Fruit fly (Drosophila melanogaster): Measurements from ENCODE around the gene Hmgcl.

The Hmgcl gene

DNA sequence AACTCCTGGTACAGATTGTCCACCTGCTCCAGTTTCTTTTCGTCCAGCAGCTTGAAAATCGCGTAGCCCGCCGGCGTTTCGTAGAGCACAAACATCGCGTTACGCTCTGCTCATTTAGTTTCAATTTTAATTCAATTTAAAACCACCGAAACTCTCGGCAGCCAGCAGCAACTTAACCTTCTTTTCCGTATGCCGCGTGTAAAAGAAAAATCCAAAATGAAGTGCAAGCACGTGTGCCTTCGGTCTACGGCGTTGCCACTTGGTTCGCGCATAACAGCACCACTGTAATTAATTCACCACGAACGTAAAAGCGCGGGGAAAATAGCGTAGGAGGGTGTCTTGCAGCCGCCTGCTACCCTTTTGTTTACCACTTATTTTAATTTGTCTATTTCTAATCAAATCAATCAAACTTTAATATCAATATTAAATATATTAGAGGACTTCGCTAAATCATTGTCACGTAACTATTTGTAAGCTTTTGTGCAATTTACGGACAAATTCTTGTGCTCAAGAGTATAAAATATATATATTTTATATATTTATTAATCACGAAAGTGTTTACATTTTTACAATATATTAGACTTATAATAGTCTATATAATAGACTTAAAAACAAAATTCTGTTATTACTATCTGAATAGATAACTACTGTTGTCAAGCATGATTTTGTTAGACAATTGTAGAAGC is 41.5 kb upstream of the Hmgcl start, which contains the start of gene nop5 (continued):
- TF ChIP-seq org-1 (GFP tag; optimal IDR thresholded peaks at IDR 0.05) (peak; percentile 34), CG4282 (GFP tag; optimal IDR thresholded peaks at IDR 0.05) (no peak), CG4854 (GFP tag; optimal IDR thresholded peaks at IDR 0.05) (no peak), Usf (GFP tag; optimal IDR thresholded peaks at IDR 0.05) (peak; percentile 59), Hr51 (GFP tag; optimal IDR thresholded peaks at IDR 0.05) (no peak), CG16779 (GFP tag; IDR thresholded peaks at IDR 0.05) (no peak), CG2875 (GFP tag; optimal IDR thresholded peaks at IDR 0.05) (peak; percentile 39), slbo (GFP tag; IDR thresholded peaks at IDR 0.05) (no peak; the same call in 1 of the 2 replicates), CG11247 (GFP tag; IDR thresholded peaks at IDR 0.05) (no peak), otp (GFP tag; IDR thresholded peaks at IDR 0.05) (no peak), CG1529 (GFP tag; optimal IDR thresholded peaks at IDR 0.05) (peak; percentile 38), CG33557 (GFP tag; optimal IDR thresholded peaks at IDR 0.05) (peak; percentile 74), stc (GFP tag; IDR thresholded peaks at IDR 0.05) (no peak), wek (GFP tag; optimal IDR thresholded peaks at IDR 0.05) (no peak), CG6854 (GFP tag; optimal IDR thresholded peaks at IDR 0.05) (peak; percentile 70), grau (tag; optimal IDR thresholded peaks at IDR 0.05) (peak; percentile 80), cato (GFP tag; optimal IDR thresholded peaks at IDR 0.05; ENCODE audit: borderline replicate concordance) (no peak), zen2 (GFP tag; IDR thresholded peaks at IDR 0.05; ENCODE audit: partially characterized antibody) (no peak), exex (tag; optimal IDR thresholded peaks at IDR 0.05) (peak; percentile 47), CG17568 (GFP tag; optimal IDR thresholded peaks at IDR 0.05) (no peak), CG9797 (GFP tag; optimal IDR thresholded peaks at IDR 0.05) (no peak), GATAe (GFP tag; conservative IDR thresholded peaks at IDR 0.05) (no peak), CG13624 (GFP tag; optimal IDR thresholded peaks at IDR 0.05) (no peak), gsb (GFP tag; IDR thresholded peaks at IDR 0.05) (no peak), CG6654 (GFP tag; optimal IDR thresholded peaks at IDR 0.05) (peak; percentile 33), ato (GFP tag; IDR thresholded peaks at IDR 0.05; ENCODE audit: partially characterized antibody) (no peak), CG6272 (GFP tag; IDR thresholded peaks at IDR 0.05) (no peak), CG6765 (GFP tag; optimal IDR thresholded peaks at IDR 0.05) (peak; percentile 79), CG12236 (GFP tag; optimal IDR thresholded peaks at IDR 0.05) (no peak), HLH4C (GFP tag; IDR thresholded peaks at IDR 0.05; ENCODE audit: partially characterized antibody) (peak; percentile 28; the same call in 1 of the 3 replicates), trh (GFP tag; optimal IDR thresholded peaks at IDR 0.05) (no peak), CG17328 (GFP tag; IDR thresholded peaks at IDR 0.05) (0 out of 2 replicates have a peak, but pooled peaks have one; percentile 4), CG11696 (GFP tag; IDR thresholded peaks at IDR 0.05) (no peak), CG15479 (GFP tag; optimal IDR thresholded peaks at IDR 0.05) (no peak), CG6689 (GFP tag; IDR thresholded peaks at IDR 0.05) (peak; percentile 47), knrl (GFP tag; IDR thresholded peaks at IDR 0.05; ENCODE audit: partially characterized antibody) (no peak), Nf-YA (GFP tag; IDR thresholded peaks at IDR 0.05) (no peak), CG33213 (GFP tag; optimal IDR thresholded peaks at IDR 0.05) (no peak), yki (optimal IDR thresholded peaks at IDR 0.05) (no peak), Fer2 (tag; optimal IDR thresholded peaks at IDR 0.05) (peak; percentile 40), mam (GFP tag; optimal IDR thresholded peaks at IDR 0.05) (no peak), CG11085 (GFP tag; IDR thresholded peaks at IDR 0.05) (no peak), Myb (GFP tag; optimal IDR thresholded peaks at IDR 0.05) (no peak), CG13296 (GFP tag; optimal IDR thresholded peaks at IDR 0.05) (peak; percentile 81), CG17186 (GFP tag; optimal IDR thresholded peaks at IDR 0.05) (peak; percentile 99), CG3726 (GFP tag; IDR thresholded peaks at IDR 0.05) (no peak), CG17829 (tag; optimal IDR thresholded peaks at IDR 0.05) (peak; percentile 78), ken (GFP tag; IDR thresholded peaks at IDR 0.05) (no peak), Jarid2 (GFP tag; optimal IDR thresholded peaks at IDR 0.05) (no peak), twi (tag; optimal IDR thresholded peaks at IDR 0.05) (peak; percentile 24)
